Worm (Caenorhabditis elegans) whole organism, mixed stage, embryonic: ENCODE measurements around the gene zag-1.
A peak's percentile ranks its signal among the peaks of the same experiment; 100 is the strongest.

ENCODE experiments used
- M03D4.4 ChIP-seq: sonication (generic microtip); optimal IDR thresholded peaks from 2 replicates; lab custom pipeline; 2017; ENCODE audit warnings: mild to moderate bottlenecking, missing genetic modification characterization, missing compliant biosample characterization
- bed-3 ChIP-seq: fragments of 200-800 bp; sonication (Bioruptor generic); optimal IDR thresholded peaks from 3 replicates; lab custom pipeline; 2018; ENCODE audit warnings: mild to moderate bottlenecking, missing genetic modification characterization, moderate library complexity, missing compliant biosample characterization
- ceh-39 ChIP-seq: fragments of 150-350 bp; optimal IDR thresholded peaks from 2 replicates; lab custom pipeline; 2014; ENCODE audit warnings: missing biosample characterization, missing genetic modification characterization
- ceh-83 ChIP-seq: fragments of 200-800 bp; sonication (Bioruptor generic); optimal IDR thresholded peaks from 2 replicates; lab custom pipeline; 2018; ENCODE audit warnings: mild to moderate bottlenecking, missing genetic modification characterization, missing compliant biosample characterization
- ces-1 ChIP-seq: fragments of 150-350 bp; optimal IDR thresholded peaks from 2 replicates; lab custom pipeline; 2014; ENCODE audit warnings: missing biosample characterization, missing genetic modification reagents, missing genetic modification characterization
- cnd-1 ChIP-seq: fragments of 200-800 bp; sonication (Bioruptor generic); optimal IDR thresholded peaks from 2 replicates; lab custom pipeline; 2018; ENCODE audit warnings: mild to moderate bottlenecking, missing genetic modification characterization, missing compliant biosample characterization
- drap-1 ChIP-seq: fragments of 200-800 bp; sonication (Bioruptor generic); optimal IDR thresholded peaks from 3 replicates; lab custom pipeline; 2018; ENCODE audit warnings: mild to moderate bottlenecking, missing genetic modification characterization, missing compliant biosample characterization
- elt-1 ChIP-seq: sonication (generic microtip); optimal IDR thresholded peaks from 2 replicates; lab custom pipeline; 2017; ENCODE audit warnings: missing genetic modification characterization, mild to moderate bottlenecking, missing compliant biosample characterization, antibody characterized with exemption, moderate library complexity, borderline replicate concordance; ENCODE audit not compliant: insufficient read depth
- elt-3 ChIP-seq: fragments of 150-350 bp; optimal IDR thresholded peaks from 2 replicates; lab custom pipeline; 2014; ENCODE audit warnings: missing biosample characterization, missing genetic modification characterization
- flh-1 ChIP-seq: fragments of 200-800 bp; sonication (Bioruptor generic); optimal IDR thresholded peaks from 2 replicates; lab custom pipeline; 2018; ENCODE audit warnings: mild to moderate bottlenecking, missing genetic modification characterization, moderate library complexity, missing compliant biosample characterization
- ham-2 ChIP-seq: fragments of 200-800 bp; sonication (Bioruptor generic); optimal IDR thresholded peaks from 2 replicates; lab custom pipeline; 2018; ENCODE audit warnings: mild to moderate bottlenecking, missing genetic modification characterization, missing compliant biosample characterization
- lin-32 ChIP-seq: fragments of 200-800 bp; sonication (Bioruptor generic); optimal IDR thresholded peaks from 2 replicates; lab custom pipeline; 2018; ENCODE audit warnings: mild to moderate bottlenecking, missing genetic modification characterization, missing compliant biosample characterization
- lsy-2 ChIP-seq: fragments of 150-350 bp; optimal IDR thresholded peaks from 2 replicates; lab custom pipeline; 2014; ENCODE audit warnings: missing biosample characterization, missing genetic modification characterization
- mab-5 ChIP-seq: fragments of 150-350 bp; optimal IDR thresholded peaks from 2 replicates; lab custom pipeline; 2014; ENCODE audit warnings: missing biosample characterization, missing genetic modification characterization
- mep-1 ChIP-seq: fragments of 150-350 bp; optimal IDR thresholded peaks from 2 replicates; lab custom pipeline; 2017; ENCODE audit warnings: missing biosample characterization, missing genetic modification reagents, missing genetic modification characterization, inconsistent platforms
- mls-2 ChIP-seq: sonication (generic microtip); optimal IDR thresholded peaks from 2 replicates; lab custom pipeline; 2016; ENCODE audit warnings: mild to moderate bottlenecking, missing genetic modification characterization, moderate library complexity, missing compliant biosample characterization
- nhr-12 ChIP-seq: fragments of 150-350 bp; optimal IDR thresholded peaks from 2 replicates; lab custom pipeline; 2014; ENCODE audit warnings: missing biosample characterization, missing genetic modification characterization
- nhr-237 ChIP-seq: fragments of 150-350 bp; optimal IDR thresholded peaks from 2 replicates; lab custom pipeline; 2014; ENCODE audit warnings: missing biosample characterization, missing genetic modification characterization
- nhr-76 ChIP-seq: sonication (generic microtip); optimal IDR thresholded peaks from 2 replicates; lab custom pipeline; 2017; ENCODE audit warnings: missing biosample characterization, missing genetic modification characterization
- pha-4 ChIP-seq: fragments of 150-350 bp; optimal IDR thresholded peaks from 2 replicates; lab custom pipeline; 2018; ENCODE audit warnings: missing biosample characterization, missing genetic modification reagents, missing genetic modification characterization
- sem-2 ChIP-seq: fragments of 200-800 bp; sonication (Bioruptor generic); optimal IDR thresholded peaks from 2 replicates; lab custom pipeline; 2018; ENCODE audit warnings: mild to moderate bottlenecking, missing genetic modification characterization, missing compliant biosample characterization
- sptf-1 ChIP-seq: sonication (generic microtip); optimal IDR thresholded peaks from 2 replicates; lab custom pipeline; 2017; ENCODE audit warnings: mild to moderate bottlenecking, missing genetic modification characterization, moderate library complexity, missing compliant biosample characterization
- tbx-8 ChIP-seq: fragments of 200-800 bp; sonication (Bioruptor generic); optimal IDR thresholded peaks from 2 replicates; lab custom pipeline; 2018; ENCODE audit warnings: mild to moderate bottlenecking, missing genetic modification characterization, moderate library complexity, missing compliant biosample characterization
- unc-62 ChIP-seq: fragments of 150-350 bp; optimal IDR thresholded peaks from 2 replicates; lab custom pipeline; 2014; ENCODE audit warnings: missing biosample characterization, missing genetic modification reagents, missing genetic modification characterization
- zip-8 ChIP-seq: fragments of 150-350 bp; optimal IDR thresholded peaks from 2 replicates; lab custom pipeline; 2014; ENCODE audit warnings: missing biosample characterization, missing genetic modification characterization
- ztf-11 ChIP-seq: fragments of 150-350 bp; optimal IDR thresholded peaks from 2 replicates; lab custom pipeline; 2014; ENCODE audit warnings: missing biosample characterization, missing genetic modification characterization

The zag-1 gene

DNA sequence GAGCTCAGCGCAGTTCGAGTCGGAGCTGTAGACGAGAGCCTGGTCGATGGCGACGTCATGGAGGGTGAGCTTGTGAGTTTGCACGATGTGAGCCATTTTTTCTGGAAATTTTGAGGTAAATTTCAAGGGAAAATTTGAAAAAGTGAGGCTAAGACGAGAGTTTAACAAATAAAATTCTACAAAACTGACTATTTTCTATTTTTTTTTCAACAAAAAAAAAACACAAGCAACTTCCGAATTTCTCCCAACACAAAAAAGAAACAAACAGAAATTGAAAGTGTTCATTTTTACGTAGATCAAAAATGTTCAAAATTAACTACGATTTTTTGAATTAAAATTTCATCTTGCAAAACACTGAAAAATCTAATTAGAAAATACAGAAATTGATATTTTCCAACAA lies 18.1 kb downstream of the zag-1 start, which contains the start of gene F37C4.5:
F37C4.5 (minus strand) TSS at position 101 of the 400 bp plus-strand sequence.
- TF ChIP-seq lsy-2 (tag; lab: Kevin White, UChicago) (no peak), lin-32 (GFP tag; lab: Kevin White, UChicago) (no peak), flh-1 (GFP tag; lab: Kevin White, UChicago) (no peak), elt-3 (no peak)
- TF ChIP-seq, all 35 proteins: peak for 0

DNA sequence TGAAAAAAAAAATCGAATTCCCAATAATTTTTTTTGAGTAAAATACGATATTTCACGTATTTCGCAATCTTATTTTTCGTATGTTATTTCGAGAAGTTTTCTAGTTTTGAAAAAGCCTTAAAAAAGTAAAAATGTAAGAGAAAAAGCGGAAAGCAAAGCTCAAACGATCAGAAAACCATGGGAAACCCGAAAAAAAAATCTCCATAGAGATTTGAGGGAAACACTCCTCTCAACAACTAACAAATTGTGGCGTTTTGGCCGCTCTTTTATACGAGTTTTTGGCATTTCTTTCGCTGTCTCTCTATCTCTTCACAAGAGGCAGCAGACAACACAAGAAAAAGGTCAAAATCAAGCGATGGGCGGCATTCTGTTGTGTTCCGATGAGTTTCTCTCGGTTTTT lies 18.8 kb downstream of the zag-1 start:
- TF ChIP-seq sptf-1 (peak; percentile 18), elt-3 (no peak), ztf-11 (no peak), nhr-12 (tag; lab: Kevin White, UChicago) (no peak), ceh-83 (GFP tag; lab: Kevin White, UChicago) (peak; percentile 34), flh-1 (GFP tag; lab: Kevin White, UChicago) (no peak), M03D4.4 (no peak)

DNA sequence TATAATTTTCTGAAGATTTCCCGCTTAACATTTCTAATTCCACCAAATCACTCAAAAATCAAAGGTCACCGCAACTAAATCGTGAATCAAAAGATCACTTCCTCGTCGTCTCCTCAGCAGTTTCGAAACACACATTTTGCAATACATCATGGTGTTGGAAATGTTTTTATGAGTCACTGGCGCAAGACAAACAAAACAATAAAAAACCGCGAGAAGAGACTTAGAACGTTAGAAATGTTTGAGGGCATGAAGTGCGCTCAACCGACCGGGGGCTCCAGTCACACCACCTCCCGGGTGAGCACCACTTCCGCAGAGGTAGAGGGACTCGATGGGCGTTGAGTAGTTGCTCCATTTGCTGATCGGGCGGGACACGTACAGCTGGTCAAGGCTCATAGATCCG lies 19.6 kb downstream of the zag-1 start:
- TF ChIP-seq zip-8 (tag; lab: Kevin White, UChicago) (no peak), ceh-39 (no peak), elt-1 (no peak), ham-2 (no peak), ceh-83 (GFP tag; lab: Kevin White, UChicago) (no peak), tbx-8 (no peak)
- TF ChIP-seq, all 35 proteins: peak for 0

DNA sequence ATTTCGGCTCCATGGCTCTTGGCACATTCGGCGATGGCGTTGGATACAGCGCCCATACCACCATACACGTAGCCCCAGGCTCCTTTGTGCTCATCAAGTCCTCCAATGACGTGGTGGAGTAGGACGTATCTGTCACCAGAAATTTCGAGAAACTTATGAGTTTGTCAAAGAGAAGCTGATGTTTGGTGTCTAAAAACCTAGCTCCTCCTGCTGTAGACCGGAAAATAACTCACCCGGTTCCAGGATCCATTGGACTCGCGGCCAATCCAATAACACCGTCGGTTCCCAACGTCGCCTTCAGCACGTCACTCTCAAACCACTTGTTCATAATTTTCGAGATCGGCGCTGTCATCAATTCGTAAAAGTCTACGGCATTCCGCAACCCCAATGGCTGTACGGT lies 21.3 kb downstream of the zag-1 start:
- TF ChIP-seq mab-5: no peak
- TF ChIP-seq pha-4: no peak
- no peak for TF ChIP-seq M03D4.4
- TF ChIP-seq tbx-8: no peak
- TF ChIP-seq bed-3 (GFP tag; lab: Kevin White, UChicago): no peak
- no peak for TF ChIP-seq ces-1
- TF ChIP-seq unc-62 (GFP tag; lab: Kevin White, UChicago): no peak
- no peak for TF ChIP-seq mls-2 (tag; lab: Kevin White, UChicago)
- TF ChIP-seq mep-1 (tag; lab: Kevin White, UChicago): no peak
- no peak for TF ChIP-seq drap-1 (GFP tag; lab: Kevin White, UChicago)
- no peak for TF ChIP-seq nhr-12 (tag; lab: Kevin White, UChicago)

ce11 chrIV:3878283-3878938 lies 22.8 kb downstream of the zag-1 start, which contains the start of gene F37C4.6:
Gene F37C4.6, minus strand, starts transcription at chrIV:3878333.
- no peak for TF ChIP-seq mls-2 (tag; lab: Kevin White, UChicago)
- no peak for TF ChIP-seq nhr-76 (tag; lab: Kevin White, UChicago)
- TF ChIP-seq unc-62 (GFP tag; lab: Kevin White, UChicago): no peak
- TF ChIP-seq elt-3: no peak
- TF ChIP-seq elt-1: no peak
- TF ChIP-seq bed-3 (GFP tag; lab: Kevin White, UChicago): no peak
- no peak for TF ChIP-seq ceh-39

DNA sequence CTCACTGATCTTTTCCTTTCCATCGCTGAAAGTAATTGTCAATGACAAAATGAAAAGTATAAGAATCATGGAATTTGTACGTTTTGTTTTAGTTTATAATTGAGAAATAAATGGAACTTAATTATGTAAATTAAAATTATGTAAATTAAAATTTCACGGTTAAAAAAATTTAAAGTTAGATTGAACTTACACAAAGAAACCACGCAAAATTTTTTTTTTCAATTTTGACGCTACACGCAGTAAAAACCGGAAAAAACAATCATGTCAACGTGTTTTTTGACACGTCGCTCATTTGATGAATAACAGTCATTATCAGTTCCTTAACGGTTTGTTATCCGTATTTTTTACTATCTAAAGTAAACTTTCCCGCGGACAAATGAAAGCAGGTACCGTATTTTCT lies 25.5 kb downstream of the zag-1 start, which contains the start of the genes F37C4.8 and oac-23:
F37C4.8 (minus strand) TSS at position 101 of the 400 bp plus-strand sequence.
oac-23 (plus strand) TSS at position 323 of the 400 bp plus-strand sequence.
- no peak for TF ChIP-seq mab-5
- TF ChIP-seq nhr-76 (tag; lab: Kevin White, UChicago): no peak
- TF ChIP-seq mls-2 (tag; lab: Kevin White, UChicago): no peak
- no peak for TF ChIP-seq nhr-12 (tag; lab: Kevin White, UChicago)
- no peak for TF ChIP-seq ces-1
- TF ChIP-seq elt-1: no peak
- no peak for TF ChIP-seq cnd-1 (tag; lab: Kevin White, UChicago)
- TF ChIP-seq zip-8 (tag; lab: Kevin White, UChicago): no peak
- TF ChIP-seq flh-1 (GFP tag; lab: Kevin White, UChicago): no peak
- TF ChIP-seq ceh-39: no peak
- TF ChIP-seq drap-1 (GFP tag; lab: Kevin White, UChicago): no peak
- no peak for TF ChIP-seq bed-3 (GFP tag; lab: Kevin White, UChicago)
- TF ChIP-seq mep-1 (tag; lab: Kevin White, UChicago): no peak
- no peak for TF ChIP-seq elt-3
- TF ChIP-seq nhr-237 (tag; lab: Kevin White, UChicago): no peak
- TF ChIP-seq pha-4: no peak
- no peak for TF ChIP-seq M03D4.4
- no peak for TF ChIP-seq sem-2 (GFP tag; lab: Kevin White, UChicago)
